Worm (Caenorhabditis elegans): Measurements from ENCODE around the gene C09G4.4.

Gene C09G4.4

ce11 chrIV:8535946-8536345, 23.2 kb downstream of the C09G4.4 start:
- TF ChIP-seq dpl-1 (GFP tag; optimal IDR thresholded peaks at IDR 0.05) (no peak), Y67H2A.10 (GFP tag; conservative IDR thresholded peaks at IDR 0.05) (no peak), Y53F4B.3 (GFP tag; IDR thresholded peaks at IDR 0.05) (no peak), chd-7 (tag; optimal IDR thresholded peaks at IDR 0.05) (no peak), F33H1.4 (GFP tag; IDR thresholded peaks at IDR 0.05) (no peak), ceh-40 (GFP tag; IDR thresholded peaks at IDR 0.05) (no peak), lin-54 (GFP tag; optimal IDR thresholded peaks at IDR 0.05) (no peak), aptf-3 (GFP tag; IDR thresholded peaks at IDR 0.05) (no peak), mcd-1 (GFP tag; IDR thresholded peaks at IDR 0.05) (no peak), Y79H2A.3 (GFP tag; conservative IDR thresholded peaks at IDR 0.05) (no peak), mel-28 (tag; optimal IDR thresholded peaks at IDR 0.05; ENCODE audit: borderline replicate concordance) (no peak)

- TF ChIP-seq cebp-1 (GFP tag; IDR thresholded peaks at IDR 0.05) = no peak
- peak; percentile 11 for TF ChIP-seq cebp-1 (tag; optimal IDR thresholded peaks at IDR 0.05)
- no peak for TF ChIP-seq madf-3 (GFP tag; IDR thresholded peaks at IDR 0.05)
- TF ChIP-seq F55B11.4 (tag; optimal IDR thresholded peaks at IDR 0.05; ENCODE audit: borderline replicate concordance, insufficient read depth) = no peak
- no peak for TF ChIP-seq snpc-4 (GFP tag; optimal IDR thresholded peaks at IDR 0.05)
- no peak for TF ChIP-seq snpc-4 (tag; optimal IDR thresholded peaks at IDR 0.05)
- no peak for TF ChIP-seq mxl-1 (tag; optimal IDR thresholded peaks at IDR 0.05)
- TF ChIP-seq repo-1 (tag; optimal IDR thresholded peaks at IDR 0.05) = peak; percentile 50
- TF ChIP-seq unc-130 (GFP tag; optimal IDR thresholded peaks at IDR 0.05) = no peak
- TF ChIP-seq Y79H2A.3 (GFP tag; conservative IDR thresholded peaks at IDR 0.05) = no peak
- TF ChIP-seq nfyb-1 (GFP tag; IDR thresholded peaks at IDR 0.05) = 0 out of 2 replicates have a peak, but pooled peaks have one; percentile 36
- TF ChIP-seq C06A6.2 (GFP tag; conservative IDR thresholded peaks at IDR 0.05) = 0 out of 2 replicates have a peak, but pooled peaks have one; percentile 19
- TF ChIP-seq tlf-1 (GFP tag; optimal IDR thresholded peaks at IDR 0.05) = peak; percentile 26
- no peak for TF ChIP-seq aptf-3 (GFP tag; IDR thresholded peaks at IDR 0.05)
- TF ChIP-seq egrh-3 (GFP tag; IDR thresholded peaks at IDR 0.05) = no peak
- no peak for TF ChIP-seq zim-3 (tag; optimal IDR thresholded peaks at IDR 0.05)
- peak; percentile 37 for TF ChIP-seq dpff-1 (tag; optimal IDR thresholded peaks at IDR 0.05)
- 0 out of 2 replicates have a peak, but pooled peaks have one; percentile 56 for TF ChIP-seq Y53G8AR.9 (GFP tag; conservative IDR thresholded peaks at IDR 0.05)
- no peak for TF ChIP-seq ceh-40 (GFP tag; IDR thresholded peaks at IDR 0.05)
- no peak for TF ChIP-seq hsf-1 (GFP tag; IDR thresholded peaks at IDR 0.05)
- no peak for TF ChIP-seq hlh-26 (GFP tag; conservative IDR thresholded peaks at IDR 0.05)
- TF ChIP-seq C17E4.6 (GFP tag; IDR thresholded peaks at IDR 0.05) = no peak
- TF ChIP-seq attf-6 (GFP tag; IDR thresholded peaks at IDR 0.05) = no peak
- TF ChIP-seq F37B4.10 (GFP tag; IDR thresholded peaks at IDR 0.05) = no peak
- TF ChIP-seq egl-44 (GFP tag; IDR thresholded peaks at IDR 0.05) = no peak
- TF ChIP-seq F10E7.11 (tag; optimal IDR thresholded peaks at IDR 0.05) = no peak
Observed at ce11 chrIV:8538011-8538658, 25.4 kb downstream of the C09G4.4 start.

DNA sequence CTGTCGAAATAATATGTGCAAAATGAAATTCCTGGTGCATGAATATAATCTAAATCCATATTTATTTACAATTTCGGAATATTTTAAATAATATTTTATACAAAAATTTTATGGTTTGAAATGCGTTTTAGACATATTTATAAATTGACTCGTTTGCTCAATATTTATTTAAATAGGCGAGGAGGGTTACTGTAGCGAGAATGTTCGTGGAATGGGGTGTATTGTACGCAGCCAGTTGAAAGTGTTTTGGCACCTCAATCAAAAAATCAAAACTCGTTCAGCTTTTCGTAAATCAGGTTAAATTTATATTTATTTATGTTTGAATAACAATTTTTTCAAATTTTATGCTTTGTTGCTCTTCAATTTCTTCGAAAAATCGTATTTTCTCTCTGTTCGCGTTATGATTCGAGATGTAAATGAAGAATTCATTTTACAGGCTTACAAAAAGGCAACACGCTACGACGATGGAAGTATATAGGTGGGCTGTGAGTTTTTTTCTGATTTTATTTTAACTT, 25.9 kb downstream of the C09G4.4 start, which contains the start of gene hyl-1:
hyl-1 (plus strand) TSS at position 465 of the 515 bp plus-strand sequence.
- TF ChIP-seq F33H1.4 (GFP tag; IDR thresholded peaks at IDR 0.05) (0 out of 2 replicates have a peak, but pooled peaks have one; percentile 9), lin-35 (GFP tag; optimal IDR thresholded peaks at IDR 0.05) (peak in 1 of 3 experiments; percentile 15), hmg-1.2 (GFP tag; IDR thresholded peaks at IDR 0.05) (0 out of 2 replicates have a peak, but pooled peaks have one; percentile 6), mes-4 (tag; optimal IDR thresholded peaks at IDR 0.05) (no peak), lin-54 (GFP tag; optimal IDR thresholded peaks at IDR 0.05) (peak; percentile 54), snpc-1.3 (tag; optimal IDR thresholded peaks at IDR 0.05; ENCODE audit: insufficient read depth) (no peak), madf-6 (GFP tag; IDR thresholded peaks at IDR 0.05) (peak; percentile 35; the same call in 1 of the 2 replicates), B0336.3 (GFP tag; IDR thresholded peaks at IDR 0.05) (no peak), unc-62 (GFP tag; optimal IDR thresholded peaks at IDR 0.05) (no peak), lsl-1 (GFP tag; optimal IDR thresholded peaks at IDR 0.05) (peak; percentile 71)
